Worm (Caenorhabditis elegans): ENCODE measurements around the gene tba-8.

tba-8 gene

ce11 chrX:9431002-9431482, 27.1 kb downstream of the tba-8 start, which contains the start of gene B0272.3:
Gene B0272.3, plus strand, starts transcription at chrX:9431432.
- TF ChIP-seq aly-1 (tag; optimal IDR thresholded peaks at IDR 0.05) (no peak), hnd-1 (tag; optimal IDR thresholded peaks at IDR 0.05) (no peak), B0310.2 (tag; optimal IDR thresholded peaks at IDR 0.05) (no peak), scrt-1 (GFP tag; IDR thresholded peaks at IDR 0.05) (no peak), tbx-37 (GFP tag; conservative IDR thresholded peaks at IDR 0.05) (no peak), hmg-4 (GFP tag; optimal IDR thresholded peaks at IDR 0.05) (peak; percentile 28), F13C5.2 (tag; optimal IDR thresholded peaks at IDR 0.05) (peak; percentile 7), ets-7 (tag; optimal IDR thresholded peaks at IDR 0.05) (no peak), tbx-11 (GFP tag; IDR thresholded peaks at IDR 0.05) (no peak)

- TF ChIP-seq flt-1 (GFP tag; IDR thresholded peaks at IDR 0.05) (no peak), B0310.2 (tag; optimal IDR thresholded peaks at IDR 0.05) (no peak), aly-1 (tag; optimal IDR thresholded peaks at IDR 0.05) (no peak), pes-1 (GFP tag; IDR thresholded peaks at IDR 0.05) (no peak), hnd-1 (tag; optimal IDR thresholded peaks at IDR 0.05) (no peak), ceh-36 (tag; optimal IDR thresholded peaks at IDR 0.05) (no peak), hmbx-1 (tag; optimal IDR thresholded peaks at IDR 0.05) (no peak), F13C5.2 (tag; optimal IDR thresholded peaks at IDR 0.05) (no peak), sea-1 (GFP tag; conservative IDR thresholded peaks at IDR 0.05) (no peak), tbx-37 (GFP tag; conservative IDR thresholded peaks at IDR 0.05) (no peak), hmg-4 (GFP tag; optimal IDR thresholded peaks at IDR 0.05) (no peak), tbx-11 (GFP tag; IDR thresholded peaks at IDR 0.05) (no peak), scrt-1 (GFP tag; IDR thresholded peaks at IDR 0.05) (no peak)
Measured at ce11 chrX:9428059-9428458, 30.1 kb downstream of the tba-8 start, which contains the start of gene B0272.4. Gene B0272.4, plus strand, starts transcription at chrX:9428431.

- TF ChIP-seq F13C5.2 (tag; optimal IDR thresholded peaks at IDR 0.05), result no peak
- TF ChIP-seq ama-1 (optimal IDR thresholded peaks at IDR 0.05), result no peak
- TF ChIP-seq ceh-13 (GFP tag; optimal IDR thresholded peaks at IDR 0.05), result no peak
- no peak for TF ChIP-seq hmg-4 (GFP tag; optimal IDR thresholded peaks at IDR 0.05)
- TF ChIP-seq B0310.2 (tag; optimal IDR thresholded peaks at IDR 0.05), result no peak
- no peak for TF ChIP-seq flt-1 (GFP tag; IDR thresholded peaks at IDR 0.05)
- TF ChIP-seq pes-1 (GFP tag; IDR thresholded peaks at IDR 0.05), result no peak
- TF ChIP-seq hnd-1 (tag; optimal IDR thresholded peaks at IDR 0.05), result no peak
- TF ChIP-seq aly-1 (tag; optimal IDR thresholded peaks at IDR 0.05), result no peak
- no peak for TF ChIP-seq ceh-36 (tag; optimal IDR thresholded peaks at IDR 0.05)
- TF ChIP-seq scrt-1 (GFP tag; IDR thresholded peaks at IDR 0.05), result no peak
- no peak for TF ChIP-seq ets-7 (tag; optimal IDR thresholded peaks at IDR 0.05)
- TF ChIP-seq hmbx-1 (tag; optimal IDR thresholded peaks at IDR 0.05), result no peak
- TF ChIP-seq tra-4 (tag; optimal IDR thresholded peaks at IDR 0.05), result no peak
Measured at ce11 chrX:9417948-9418347, 40.2 kb downstream of the tba-8 start.

ce11 chrX:9417326-9417725, 40.8 kb downstream of the tba-8 start:
- TF ChIP-seq scrt-1 (GFP tag; IDR thresholded peaks at IDR 0.05), result no peak

DNA sequence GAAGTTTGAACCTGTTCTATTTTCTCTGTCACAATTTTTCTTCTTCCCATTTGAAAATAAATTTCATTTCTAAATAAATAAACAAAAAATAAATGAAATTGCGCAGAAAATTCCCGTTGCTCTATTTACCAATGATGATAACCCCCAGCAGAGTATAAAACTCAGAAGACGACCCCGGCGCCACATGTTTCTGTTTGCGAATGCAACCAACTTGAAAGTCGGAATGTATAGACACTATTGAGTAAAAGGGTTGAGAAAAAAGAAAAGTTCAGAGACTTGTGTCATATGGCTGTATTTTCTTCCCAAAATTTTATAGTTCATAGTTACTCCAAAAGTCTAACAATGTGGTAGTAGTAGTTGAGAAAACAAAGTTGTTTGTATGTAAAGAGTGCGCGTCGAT, 46.5 kb downstream of the tba-8 start:
- TF ChIP-seq tbx-37 (GFP tag; conservative IDR thresholded peaks at IDR 0.05) (no peak), ets-7 (tag; optimal IDR thresholded peaks at IDR 0.05) (no peak), hmbx-1 (tag; optimal IDR thresholded peaks at IDR 0.05) (no peak), aly-1 (tag; optimal IDR thresholded peaks at IDR 0.05) (no peak), hmg-4 (GFP tag; optimal IDR thresholded peaks at IDR 0.05) (no peak), scrt-1 (GFP tag; IDR thresholded peaks at IDR 0.05) (no peak), tbx-11 (GFP tag; IDR thresholded peaks at IDR 0.05) (no peak), flt-1 (GFP tag; IDR thresholded peaks at IDR 0.05) (no peak), ceh-13 (GFP tag; optimal IDR thresholded peaks at IDR 0.05) (no peak), ama-1 (optimal IDR thresholded peaks at IDR 0.05) (no peak), tra-4 (tag; optimal IDR thresholded peaks at IDR 0.05) (no peak), B0310.2 (tag; optimal IDR thresholded peaks at IDR 0.05) (no peak), sea-1 (GFP tag; conservative IDR thresholded peaks at IDR 0.05) (no peak), ceh-36 (tag; optimal IDR thresholded peaks at IDR 0.05) (no peak), hnd-1 (tag; optimal IDR thresholded peaks at IDR 0.05) (no peak), F13C5.2 (tag; optimal IDR thresholded peaks at IDR 0.05) (no peak)

ce11 chrX:9410747-9411146, 47.4 kb downstream of the tba-8 start:
- TF ChIP-seq hmbx-1 (tag; optimal IDR thresholded peaks at IDR 0.05) (no peak), hmg-4 (GFP tag; optimal IDR thresholded peaks at IDR 0.05) (no peak), hnd-1 (tag; optimal IDR thresholded peaks at IDR 0.05) (no peak), F13C5.2 (tag; optimal IDR thresholded peaks at IDR 0.05) (no peak), flt-1 (GFP tag; IDR thresholded peaks at IDR 0.05) (no peak), B0310.2 (tag; optimal IDR thresholded peaks at IDR 0.05) (no peak), tbx-11 (GFP tag; IDR thresholded peaks at IDR 0.05) (no peak), sea-1 (GFP tag; conservative IDR thresholded peaks at IDR 0.05) (no peak), pes-1 (GFP tag; IDR thresholded peaks at IDR 0.05) (no peak), tbx-37 (GFP tag; conservative IDR thresholded peaks at IDR 0.05) (no peak), ama-1 (optimal IDR thresholded peaks at IDR 0.05) (no peak), tra-4 (tag; optimal IDR thresholded peaks at IDR 0.05) (no peak), scrt-1 (GFP tag; IDR thresholded peaks at IDR 0.05) (no peak), ceh-13 (GFP tag; optimal IDR thresholded peaks at IDR 0.05) (no peak), aly-1 (tag; optimal IDR thresholded peaks at IDR 0.05) (no peak), ets-7 (tag; optimal IDR thresholded peaks at IDR 0.05) (no peak), ceh-36 (tag; optimal IDR thresholded peaks at IDR 0.05) (no peak)

ce11 chrX:9409114-9409513, 49.0 kb downstream of the tba-8 start:
- no peak for TF ChIP-seq tbx-37 (GFP tag; conservative IDR thresholded peaks at IDR 0.05)
- no peak for TF ChIP-seq pes-1 (GFP tag; IDR thresholded peaks at IDR 0.05)
- TF ChIP-seq F13C5.2 (tag; optimal IDR thresholded peaks at IDR 0.05), result no peak
- no peak for TF ChIP-seq tra-4 (tag; optimal IDR thresholded peaks at IDR 0.05)
- TF ChIP-seq tbx-11 (GFP tag; IDR thresholded peaks at IDR 0.05), result no peak
- TF ChIP-seq scrt-1 (GFP tag; IDR thresholded peaks at IDR 0.05), result no peak
- TF ChIP-seq hnd-1 (tag; optimal IDR thresholded peaks at IDR 0.05), result no peak
- TF ChIP-seq ets-7 (tag; optimal IDR thresholded peaks at IDR 0.05), result no peak
- no peak for TF ChIP-seq ama-1 (optimal IDR thresholded peaks at IDR 0.05)
- no peak for TF ChIP-seq hmg-4 (GFP tag; optimal IDR thresholded peaks at IDR 0.05)
- TF ChIP-seq ceh-36 (tag; optimal IDR thresholded peaks at IDR 0.05), result no peak
- no peak for TF ChIP-seq aly-1 (tag; optimal IDR thresholded peaks at IDR 0.05)
- no peak for TF ChIP-seq hmbx-1 (tag; optimal IDR thresholded peaks at IDR 0.05)
- no peak for TF ChIP-seq ceh-13 (GFP tag; optimal IDR thresholded peaks at IDR 0.05)
- no peak for TF ChIP-seq sea-1 (GFP tag; conservative IDR thresholded peaks at IDR 0.05)
- no peak for TF ChIP-seq B0310.2 (tag; optimal IDR thresholded peaks at IDR 0.05)
- no peak for TF ChIP-seq flt-1 (GFP tag; IDR thresholded peaks at IDR 0.05)
